Fruit fly (Drosophila melanogaster): ENCODE data around the gene bsh.

bsh gene

dm6 chr2L:19758511-19759128 is 10.2 kb downstream of the bsh start, which contains the start of the genes CG10628 and Dus3 (continued):
- TF ChIP-seq CG3919 (GFP tag; optimal IDR thresholded peaks at IDR 0.05), result peak; percentile 87
- peak; percentile 55 for TF ChIP-seq Blimp-1 (GFP tag; optimal IDR thresholded peaks at IDR 0.05)
- TF ChIP-seq fkh (GFP tag; optimal IDR thresholded peaks at IDR 0.05), result peak; percentile 63
- peak; percentile 91 for TF ChIP-seq Sox14 (GFP tag; optimal IDR thresholded peaks at IDR 0.05)
- peak in 1 of 2 experiments; percentile 80 for TF ChIP-seq ss (GFP tag; optimal IDR thresholded peaks at IDR 0.05)
- peak; percentile 92 for TF ChIP-seq CG6163 (GFP tag; IDR thresholded peaks at IDR 0.05)
- TF ChIP-seq Ets96B (tag; optimal IDR thresholded peaks at IDR 0.05), result peak; percentile 86
- TF ChIP-seq CG10669 (GFP tag; optimal IDR thresholded peaks at IDR 0.05), result peak; percentile 83
- peak; percentile 90 for TF ChIP-seq Met (GFP tag; optimal IDR thresholded peaks at IDR 0.05)
- TF ChIP-seq CG15336 (GFP tag; IDR thresholded peaks at IDR 0.05), result peak; percentile 85
- TF ChIP-seq Ets21C (GFP tag; optimal IDR thresholded peaks at IDR 0.05), result no peak
- peak; percentile 82 for TF ChIP-seq CG34406 (GFP tag; optimal IDR thresholded peaks at IDR 0.05)
- peak; percentile 78 for TF ChIP-seq CG8319 (GFP tag; optimal IDR thresholded peaks at IDR 0.05)
- TF ChIP-seq Eip75B (GFP tag; optimal IDR thresholded peaks at IDR 0.05), result peak; percentile 92
- TF ChIP-seq spab (GFP tag; optimal IDR thresholded peaks at IDR 0.05), result peak; percentile 69
- TF ChIP-seq vri (GFP tag; optimal IDR thresholded peaks at IDR 0.05), result peak; percentile 66
- TF ChIP-seq Hr4 (GFP tag; optimal IDR thresholded peaks at IDR 0.05), result peak; percentile 92
- peak; percentile 59 for TF ChIP-seq CG16779 (tag; optimal IDR thresholded peaks at IDR 0.05)
- TF ChIP-seq Gug (GFP tag; IDR thresholded peaks at IDR 0.05), result peak; percentile 92
- peak; percentile 93 for TF ChIP-seq Hr39 (GFP tag; optimal IDR thresholded peaks at IDR 0.05)
- TF ChIP-seq CG8632 (GFP tag; optimal IDR thresholded peaks at IDR 0.05), result peak; percentile 70
- TF ChIP-seq CG9139 (GFP tag; optimal IDR thresholded peaks at IDR 0.05), result peak; percentile 15
- TF ChIP-seq Eip93F (GFP tag; optimal IDR thresholded peaks at IDR 0.05), result peak; percentile 62
- TF ChIP-seq CG11294 (GFP tag; IDR thresholded peaks at IDR 0.05), result peak; percentile 82

DNA sequence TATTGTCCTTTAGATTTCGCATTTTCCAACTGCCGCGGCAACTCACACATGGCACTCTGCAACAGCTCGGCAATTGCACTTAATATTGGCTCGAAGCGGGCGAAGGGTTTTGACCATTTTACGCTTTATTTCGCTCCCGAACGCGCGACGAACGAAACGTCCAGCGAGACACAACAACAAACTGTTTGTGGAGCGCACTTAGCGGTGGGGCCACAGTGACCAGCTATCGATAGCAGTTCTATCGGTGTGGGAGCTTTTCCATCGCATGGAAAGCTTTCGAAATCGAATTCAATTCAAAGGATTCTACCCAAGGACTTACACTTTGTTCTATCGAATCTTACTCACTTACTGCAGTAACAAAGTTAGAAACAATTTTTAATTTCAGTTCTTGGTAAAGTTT is 12.2 kb downstream of the bsh start, which contains the start of gene CG10631:
Gene CG10631, minus strand, starts transcription at position 189 of the 400 bp plus-strand sequence.
- TF ChIP-seq pdm3 (GFP tag; optimal IDR thresholded peaks at IDR 0.05) (no peak), topi (GFP tag; optimal IDR thresholded peaks at IDR 0.05) (no peak), CG6854 (GFP tag; optimal IDR thresholded peaks at IDR 0.05) (no peak), CG6808 (GFP tag; optimal IDR thresholded peaks at IDR 0.05) (no peak), eg (GFP tag; IDR thresholded peaks at IDR 0.05) (peak; percentile 10; the same call in 1 of the 3 replicates)

DNA sequence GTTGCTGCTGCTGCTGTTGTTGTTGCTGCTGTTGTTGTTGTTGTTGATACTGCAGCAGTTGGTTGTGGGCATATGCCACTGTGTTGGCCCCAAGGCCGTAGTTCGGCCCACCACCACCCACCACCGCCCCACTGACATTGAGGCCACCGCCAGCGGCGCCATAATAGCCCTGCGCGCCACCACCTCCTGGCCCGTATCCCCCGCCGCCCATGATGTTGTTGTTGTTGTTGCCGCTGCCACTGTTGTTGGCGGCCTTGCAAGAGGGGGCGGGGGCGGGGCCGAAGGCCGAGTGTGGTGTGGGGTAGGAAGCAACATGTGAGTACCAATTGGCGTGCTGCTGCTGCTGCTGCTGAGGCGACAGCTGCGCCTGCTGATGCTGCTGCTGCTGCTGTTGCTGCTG is 12.8 kb downstream of the bsh start:
- TF ChIP-seq CG10669 (GFP tag; optimal IDR thresholded peaks at IDR 0.05), result no peak
- no peak for TF ChIP-seq Sox14 (GFP tag; optimal IDR thresholded peaks at IDR 0.05)
- no peak for TF ChIP-seq CG34406 (GFP tag; optimal IDR thresholded peaks at IDR 0.05)
- TF ChIP-seq CG3919 (GFP tag; optimal IDR thresholded peaks at IDR 0.05), result no peak
- no peak for TF ChIP-seq Ets21C (GFP tag; optimal IDR thresholded peaks at IDR 0.05)
- TF ChIP-seq Sox102F (GFP tag; optimal IDR thresholded peaks at IDR 0.05), result no peak

dm6 chr2L:19755015-19755414 is 13.9 kb downstream of the bsh start:
- no peak for TF ChIP-seq Ets21C (GFP tag; optimal IDR thresholded peaks at IDR 0.05)
- TF ChIP-seq CG32006 (GFP tag; optimal IDR thresholded peaks at IDR 0.05), result no peak
- TF ChIP-seq CG7368 (GFP tag; optimal IDR thresholded peaks at IDR 0.05), result no peak
- TF ChIP-seq cyc (GFP tag; optimal IDR thresholded peaks at IDR 0.05), result no peak
- no peak for TF ChIP-seq pdm3 (GFP tag; optimal IDR thresholded peaks at IDR 0.05)
- no peak for TF ChIP-seq acj6 (GFP tag; optimal IDR thresholded peaks at IDR 0.05)
